Fruit fly (Drosophila melanogaster): Measurements from ENCODE around the gene CG14545.
A peak's percentile ranks its signal among the peaks of the same experiment; 100 is the strongest.

Gene CG14545

dm6 chr3R:25851224-25851682 is at the start of gene CG14545, which contains the start of gene CG5886:
CG14545 (minus strand) TSS chr3R:25851291.
CG5886 (plus strand) TSS chr3R:25851632.
- peak in 1 of 2 experiments; percentile 22 for TF ChIP-seq foxo (GFP tag; optimal IDR thresholded peaks at IDR 0.05)
- TF ChIP-seq Vsx2 (GFP tag; optimal IDR thresholded peaks at IDR 0.05; ENCODE audit: partially characterized antibody): no peak
- no peak for TF ChIP-seq Mio (GFP tag; optimal IDR thresholded peaks at IDR 0.05)
- TF ChIP-seq fru (GFP tag; optimal IDR thresholded peaks at IDR 0.05): peak; percentile 91
- TF ChIP-seq tai (GFP tag; optimal IDR thresholded peaks at IDR 0.05): peak; percentile 20
- TF ChIP-seq Myc (optimal IDR thresholded peaks at IDR 0.05): peak; percentile 55
- no peak for TF ChIP-seq CrebA (GFP tag; optimal IDR thresholded peaks at IDR 0.05; ENCODE audit: borderline replicate concordance)
- no peak for TF ChIP-seq lola (GFP tag; optimal IDR thresholded peaks at IDR 0.05)
- TF ChIP-seq CG9705 (GFP tag; optimal IDR thresholded peaks at IDR 0.05): no peak
- no peak for TF ChIP-seq OdsH (GFP tag; optimal IDR thresholded peaks at IDR 0.05)
- no peak for TF ChIP-seq br (GFP tag; optimal IDR thresholded peaks at IDR 0.05)
- TF ChIP-seq Sp1 (GFP tag; optimal IDR thresholded peaks at IDR 0.05): no peak
- TF ChIP-seq h (GFP tag; optimal IDR thresholded peaks at IDR 0.05): no peak
- TF ChIP-seq CG32264 (GFP tag; optimal IDR thresholded peaks at IDR 0.05): no peak
- peak; percentile 4 for TF ChIP-seq Hnf4 (GFP tag; optimal IDR thresholded peaks at IDR 0.05)
- no peak for TF ChIP-seq ey (GFP tag; optimal IDR thresholded peaks at IDR 0.05)

DNA sequence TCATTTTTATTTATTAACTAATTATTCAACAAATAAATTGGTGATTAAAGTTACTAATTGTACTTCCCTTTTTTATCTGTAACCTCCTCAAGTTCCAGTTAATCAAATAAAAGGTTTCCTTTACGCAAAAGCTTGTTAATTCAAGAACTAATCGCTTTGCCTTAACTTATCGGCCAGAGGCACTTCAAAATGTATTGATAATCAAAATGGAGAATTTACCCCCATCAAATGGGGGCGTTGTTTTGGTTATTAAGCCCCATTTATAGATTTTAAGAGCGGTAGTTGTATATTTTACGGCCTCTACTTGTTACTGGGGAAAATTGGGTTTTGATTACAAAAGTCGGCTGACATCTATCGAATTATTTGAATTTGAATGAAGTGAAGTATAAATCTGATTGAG is 48.6 kb upstream of the CG14545 start, which contains the start of gene CG31091:
Gene CG31091, plus strand, starts transcription at position 214 of the 400 bp plus-strand sequence.
- TF ChIP-seq Myc (optimal IDR thresholded peaks at IDR 0.05) (no peak), Dfd (GFP tag; optimal IDR thresholded peaks at IDR 0.05) (no peak), lola (GFP tag; optimal IDR thresholded peaks at IDR 0.05) (no peak), psq (GFP tag; optimal IDR thresholded peaks at IDR 0.05) (no peak), Mio (GFP tag; optimal IDR thresholded peaks at IDR 0.05) (no peak), CG9705 (GFP tag; optimal IDR thresholded peaks at IDR 0.05) (no peak), Hnf4 (GFP tag; optimal IDR thresholded peaks at IDR 0.05) (no peak), CG32264 (GFP tag; optimal IDR thresholded peaks at IDR 0.05) (no peak), rgr (GFP tag; optimal IDR thresholded peaks at IDR 0.05) (no peak)

dm6 chr3R:25897176-25897575 is 46.1 kb upstream of the CG14545 start, which contains the start of gene Mco3:
Mco3 (plus strand) TSS chr3R:25897476.
- TF ChIP-seq pan (optimal IDR thresholded peaks at IDR 0.05) (no peak), fru (GFP tag; optimal IDR thresholded peaks at IDR 0.05) (no peak), br (GFP tag; optimal IDR thresholded peaks at IDR 0.05) (no peak), Hr78 (GFP tag; optimal IDR thresholded peaks at IDR 0.05) (no peak), usp (GFP tag; optimal IDR thresholded peaks at IDR 0.05) (no peak)

dm6 chr3R:25895522-25895921 is 44.4 kb upstream of the CG14545 start, which contains the start of gene Sodq:
Sodq (plus strand) TSS chr3R:25895822.
- TF ChIP-seq Jra (GFP tag; optimal IDR thresholded peaks at IDR 0.05) (no peak), OdsH (GFP tag; optimal IDR thresholded peaks at IDR 0.05) (no peak), jim (GFP tag; optimal IDR thresholded peaks at IDR 0.05) (no peak), pan (optimal IDR thresholded peaks at IDR 0.05) (no peak)

DNA sequence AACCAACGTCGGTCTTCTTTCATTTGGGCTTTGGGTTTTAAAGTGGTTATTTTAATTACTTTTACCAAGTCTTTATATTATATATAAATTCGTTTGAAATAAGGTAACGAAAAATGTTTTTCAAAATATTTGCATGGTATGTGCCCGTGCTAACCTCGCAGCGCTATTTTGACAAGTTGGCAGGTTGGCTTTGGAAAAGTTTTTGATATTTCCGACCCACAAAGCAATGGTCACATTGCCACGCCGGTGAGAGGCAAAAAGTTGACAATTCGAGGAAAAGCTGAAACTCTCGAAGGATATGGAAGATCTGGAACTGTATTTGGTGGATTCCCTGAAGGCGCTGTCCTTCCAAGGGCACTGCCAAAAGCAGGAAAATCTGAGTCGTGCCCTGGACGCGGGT is 42.2 kb upstream of the CG14545 start, which contains the start of gene CG5913:
Gene CG5913, plus strand, starts transcription at position 224 of the 400 bp plus-strand sequence.
- TF ChIP-seq Mio (GFP tag; optimal IDR thresholded peaks at IDR 0.05) (no peak), fru (GFP tag; optimal IDR thresholded peaks at IDR 0.05) (no peak), CG32264 (GFP tag; optimal IDR thresholded peaks at IDR 0.05) (no peak), N (GFP tag; optimal IDR thresholded peaks at IDR 0.05) (no peak)

DNA sequence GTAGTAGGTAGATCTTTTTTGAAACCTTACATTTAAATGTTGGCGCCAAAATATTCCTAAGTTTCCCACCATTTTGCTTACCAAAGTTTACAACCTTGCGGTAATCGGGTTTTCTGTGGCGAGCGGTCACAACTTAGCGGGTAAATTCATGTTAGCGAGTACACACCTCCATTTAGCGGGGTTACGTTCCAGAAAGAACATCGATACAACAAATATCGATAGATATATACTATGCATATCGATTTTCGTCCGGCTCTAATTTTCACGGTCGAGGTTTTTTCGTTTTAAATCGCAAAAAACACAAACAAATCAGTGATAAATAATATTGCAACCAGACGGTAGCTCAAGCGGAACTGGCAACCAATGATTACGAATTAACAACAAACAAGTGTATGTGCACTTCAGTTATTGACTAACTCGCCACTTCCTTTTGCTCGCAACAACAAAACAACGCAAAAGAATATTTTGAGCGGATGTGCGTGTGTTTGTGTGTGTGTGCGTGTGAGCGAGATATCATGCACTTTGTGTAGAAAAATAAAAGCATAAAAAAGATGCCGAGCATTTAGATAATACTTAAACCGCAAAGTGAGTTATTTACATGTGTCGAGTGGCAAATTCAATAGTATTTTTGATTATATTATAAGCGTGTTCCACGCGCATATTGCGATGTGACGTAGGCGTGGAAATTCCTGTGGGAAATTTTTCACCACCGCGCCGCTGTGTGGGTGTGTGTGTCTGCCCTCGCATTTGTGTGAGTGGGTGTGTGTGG is 37.4 kb upstream of the CG14545 start, which contains the start of gene Lnk:
Gene Lnk, plus strand, starts transcription at position 236 of the 769 bp plus-strand sequence.
- TF ChIP-seq Hr83 (GFP tag; optimal IDR thresholded peaks at IDR 0.05; ENCODE audit: poor library complexity, severe bottlenecking) (peak; percentile 40), sv (GFP tag; optimal IDR thresholded peaks at IDR 0.05) (peak; percentile 46), Sp1 (GFP tag; optimal IDR thresholded peaks at IDR 0.05) (peak; percentile 49), lola (GFP tag; optimal IDR thresholded peaks at IDR 0.05) (no peak), h (GFP tag; optimal IDR thresholded peaks at IDR 0.05) (peak; percentile 11), Myc (optimal IDR thresholded peaks at IDR 0.05) (peak; percentile 80), Rel (GFP tag; optimal IDR thresholded peaks at IDR 0.05) (no peak), Rel (tag; optimal IDR thresholded peaks at IDR 0.05) (peak; percentile 41), CG9705 (GFP tag; optimal IDR thresholded peaks at IDR 0.05) (no peak), Mio (GFP tag; optimal IDR thresholded peaks at IDR 0.05) (no peak), sage (GFP tag; optimal IDR thresholded peaks at IDR 0.05) (no peak), dsf (GFP tag; optimal IDR thresholded peaks at IDR 0.05; ENCODE audit: borderline replicate concordance) (no peak), usp (GFP tag; optimal IDR thresholded peaks at IDR 0.05) (no peak), rgr (GFP tag; optimal IDR thresholded peaks at IDR 0.05) (no peak), tai (GFP tag; optimal IDR thresholded peaks at IDR 0.05) (no peak), CG32264 (GFP tag; optimal IDR thresholded peaks at IDR 0.05) (no peak)
